Worm (Caenorhabditis elegans): ENCODE results near the gene C15H7.4.

DNA sequence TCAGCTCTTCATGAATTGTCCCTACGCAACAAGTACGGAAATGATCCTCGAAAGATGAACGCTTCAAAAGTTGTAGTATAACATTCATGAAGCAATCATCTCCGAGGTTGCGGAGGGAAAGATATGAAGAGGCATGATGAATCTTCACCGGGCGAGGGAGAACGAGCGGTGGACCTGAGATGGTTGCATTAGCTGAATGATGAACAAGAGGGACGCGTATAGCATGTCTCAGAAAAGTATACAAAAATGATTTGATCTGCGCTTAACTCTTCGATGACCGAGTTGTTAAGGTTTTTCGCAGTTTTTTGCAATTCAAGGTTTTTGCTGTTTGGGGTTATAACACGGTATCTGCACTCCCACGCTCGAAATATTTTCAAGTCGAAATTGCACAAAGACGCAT lies 30.3 kb upstream of the C15H7.4 start, which contains the start of gene C07A9.10:
- no peak for TF ChIP-seq nhr-10 (tag; optimal IDR thresholded peaks at IDR 0.05)
- TF ChIP-seq mxl-3 (GFP tag; optimal IDR thresholded peaks at IDR 0.05), result no peak
- TF ChIP-seq nhr-237 (tag; optimal IDR thresholded peaks at IDR 0.05), result no peak
- TF ChIP-seq dpl-1 (GFP tag; optimal IDR thresholded peaks at IDR 0.05), result no peak
- no peak for TF ChIP-seq nhr-76 (tag; optimal IDR thresholded peaks at IDR 0.05)
- no peak for TF ChIP-seq ceh-32 (tag; optimal IDR thresholded peaks at IDR 0.05; ENCODE audit: poor library complexity)
- TF ChIP-seq ceh-82 (tag; optimal IDR thresholded peaks at IDR 0.05), result no peak
- no peak for TF ChIP-seq ceh-28 (tag; optimal IDR thresholded peaks at IDR 0.05)

All from whole organism, L4 larva.